Worm (Caenorhabditis elegans) whole organism, young adult: ENCODE measurements around the gene D1046.18.

ENCODE experiments used
- C06A6.2 ChIP-seq: fragments of 200-800 bp; sonication (Bioruptor generic); conservative IDR thresholded peaks from 2 replicates; pipeline ENCODE4 v1.3.6; 2022; ENCODE audit warnings: missing genetic modification characterization, missing compliant biosample characterization
- gei-17 ChIP-seq: fragments of 200-800 bp; sonication (Bioruptor generic); optimal IDR thresholded peaks from 2 replicates; lab custom pipeline; 2018; ENCODE audit warnings: mild to moderate bottlenecking, missing genetic modification characterization, missing compliant biosample characterization
- lin-40 ChIP-seq: sonication (generic microtip); optimal IDR thresholded peaks from 2 replicates; lab custom pipeline; 2016; ENCODE audit warnings: missing genetic modification characterization, mild to moderate bottlenecking, missing compliant biosample characterization, missing genotype, missing genetic modification reagents
- nhr-80 ChIP-seq: sonication (generic microtip); optimal IDR thresholded peaks from 2 replicates; lab custom pipeline; 2016; ENCODE audit warnings: missing genetic modification characterization, missing compliant biosample characterization
- snpc-4 ChIP-seq, 5 experiments: fragments of 150-350 bp in 1 of 5; sonication (generic microtip) in 4 of 5; optimal IDR thresholded peaks; 2 replicates each; lab custom pipeline; 2014 to 2018; ENCODE audit warnings: missing genetic modification characterization in 5 of 5, missing biosample characterization in 3 of 5, antibody characterized with exemption in 2 of 5, mild to moderate bottlenecking in 2 of 5, missing compliant biosample characterization in 2 of 5, missing genotype in 2 of 5, moderate library complexity in 2 of 5, missing genetic modification reagents in 1 of 5

D1046.18 gene

ce11 chrIV:8979695-8980094 lies 49.7 kb downstream of the D1046.18 start, which contains the start of gene col-119:
Gene col-119 (minus strand): TSS chrIV:8979795.
- TF ChIP-seq C06A6.2 (GFP tag; lab: Robert Waterston, UW) (no peak), gei-17 (GFP tag; lab: Kevin White, UChicago) (no peak), nhr-80 (tag; lab: Kevin White, UChicago) (peak; percentile 0), snpc-4 (GFP tag; optimal IDR thresholded peaks at IDR 0.05; lab: Kevin White, UChicago) (no peak), snpc-4 (tag; optimal IDR thresholded peaks at IDR 0.05; lab: Kevin White, UChicago) (no peak), lin-40 (peak; percentile 34)
